Comparison of ENCODE assay signal across 2 fruit fly cellular contexts in genomic region chr3R:8349106-8349448, dm6.
TF ChIP-seq lines count a peak whose summit lies in the region.

No protein-coding gene starts in this region.

- no peak for TF ChIP-seq CTCF in whole organism, embryonic (GFP tag; optimal IDR thresholded peaks at IDR 0.05; lab: Kevin White, UChicago)

TF ChIP-seq in whole organism, embryonic, 481 proteins besides CTCF, POLR2A, EP300 and RAD21:
- TF ChIP-seq CG7372 (GFP tag; IDR thresholded peaks at IDR 0.05; lab: Robert Waterston, UW) (no peak), E2f2 (GFP tag; IDR thresholded peaks at IDR 0.05; lab: Robert Waterston, UW) (peak; percentile 81), tna (GFP tag; IDR thresholded peaks at IDR 0.05; lab: Robert Waterston, UW; ENCODE audit: partially characterized antibody) (no peak), emc (GFP tag; optimal IDR thresholded peaks at IDR 0.05; lab: Kevin White, UChicago) (no peak), kay (GFP tag; optimal IDR thresholded peaks at IDR 0.05; lab: Kevin White, UChicago) (peak; percentile 21), Med (GFP tag; lab: Kevin White, UChicago) (peak; percentile 34), eyg (GFP tag; optimal IDR thresholded peaks at IDR 0.05; lab: Kevin White, UChicago) (no peak), Dp (GFP tag; optimal IDR thresholded peaks at IDR 0.05; lab: Kevin White, UChicago) (peak; percentile 71), sens-2 (GFP tag; IDR thresholded peaks at IDR 0.05; lab: Robert Waterston, UW) (no peak), MESR4 (GFP tag; optimal IDR thresholded peaks at IDR 0.05; lab: Kevin White, UChicago) (peak; percentile 28), Xbp1 (GFP tag; optimal IDR thresholded peaks at IDR 0.05; lab: Kevin White, UChicago) (peak; percentile 89), Dref (GFP tag; IDR thresholded peaks at IDR 0.05; lab: Robert Waterston, UW) (peak; percentile 41), sob (GFP tag; IDR thresholded peaks at IDR 0.05; lab: Robert Waterston, UW) (no peak), CG18619 (GFP tag; optimal IDR thresholded peaks at IDR 0.05; lab: Kevin White, UChicago) (peak; percentile 17), CG11723 (GFP tag; optimal IDR thresholded peaks at IDR 0.05; lab: Kevin White, UChicago) (no peak), CG8765 (GFP tag; IDR thresholded peaks at IDR 0.05; lab: Robert Waterston, UW) (no peak), bbx (GFP tag; IDR thresholded peaks at IDR 0.05; lab: Robert Waterston, UW; ENCODE audit: partially characterized antibody) (peak; percentile 13; the same call in 1 of the 2 replicates), ranshi (GFP tag; IDR thresholded peaks at IDR 0.05; lab: Robert Waterston, UW) (no peak), mld (GFP tag; IDR thresholded peaks at IDR 0.05; lab: Robert Waterston, UW; ENCODE audit: partially characterized antibody) (no peak)

TF ChIP-seq in whole organism, prepupa, 60 proteins besides CTCF, POLR2A, EP300 and RAD21:
- no peak for TF ChIP-seq Blimp-1 (GFP tag; optimal IDR thresholded peaks at IDR 0.05; lab: Kevin White, UChicago)
- peak; percentile 97 for TF ChIP-seq CG8319 (GFP tag; optimal IDR thresholded peaks at IDR 0.05; lab: Kevin White, UChicago)
